Worm (Caenorhabditis elegans): ENCODE measurements around the gene mdl-1.

The mdl-1 gene

DNA sequence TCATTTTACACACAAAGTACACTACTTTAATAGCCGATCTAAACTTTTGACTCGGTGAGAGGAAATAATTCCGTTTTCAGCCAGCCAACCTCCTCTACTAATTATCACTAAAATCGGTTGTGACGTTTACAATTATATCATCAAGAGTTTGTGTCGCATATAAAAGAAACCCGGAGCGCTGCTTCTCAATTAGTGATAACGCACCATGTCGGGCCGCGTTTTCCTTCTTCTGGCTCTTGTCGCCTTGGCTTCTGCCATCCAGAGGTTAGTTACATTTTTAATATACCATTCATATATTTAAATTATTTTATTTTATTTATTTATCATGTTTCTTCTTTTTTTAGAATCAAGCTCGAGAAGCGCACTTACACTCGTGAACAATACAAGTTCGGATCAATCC, 48.8 kb downstream of the mdl-1 start, which contains the start of gene asp-3:
asp-3 (plus strand) TSS at position 79 of the 400 bp plus-strand sequence.
- no peak for TF ChIP-seq flt-1 (GFP tag; IDR thresholded peaks at IDR 0.05)
- TF ChIP-seq cog-1 (tag; optimal IDR thresholded peaks at IDR 0.05), result no peak
- no peak for TF ChIP-seq klf-2 (GFP tag; conservative IDR thresholded peaks at IDR 0.05)
- TF ChIP-seq ztf-23 (GFP tag; IDR thresholded peaks at IDR 0.05), result no peak

ce11 chrX:6792281-6793003, 50.3 kb downstream of the mdl-1 start:
- TF ChIP-seq ref-1 (GFP tag; conservative IDR thresholded peaks at IDR 0.05) (no peak), tab-1 (GFP tag; IDR thresholded peaks at IDR 0.05) (no peak), T22C8.4 (GFP tag; IDR thresholded peaks at IDR 0.05) (no peak), med-1 (GFP tag; optimal IDR thresholded peaks at IDR 0.05; ENCODE audit: insufficient read depth) (no peak), klf-2 (GFP tag; conservative IDR thresholded peaks at IDR 0.05) (no peak), flt-1 (GFP tag; IDR thresholded peaks at IDR 0.05) (no peak), ztf-23 (GFP tag; IDR thresholded peaks at IDR 0.05) (no peak), cog-1 (tag; optimal IDR thresholded peaks at IDR 0.05) (no peak), ztf-29 (GFP tag; IDR thresholded peaks at IDR 0.05) (no peak)

Data from whole organism, midembryonic.